Worm (Caenorhabditis elegans) whole organism, late embryonic: ENCODE results near the gene taf-13.

ENCODE experiments used
- Y22D7AL.16 ChIP-seq: sonication (generic microtip); optimal IDR thresholded peaks from 2 replicates; lab custom pipeline; 2016; ENCODE audit warnings: missing genetic modification characterization, missing compliant biosample characterization
- lin-11 ChIP-seq: fragments of 200-800 bp; sonication (Bioruptor generic); optimal IDR thresholded peaks from 2 replicates; lab custom pipeline; 2018; ENCODE audit warnings: mild to moderate bottlenecking, missing genetic modification characterization, missing compliant biosample characterization
- mec-3 ChIP-seq: sonication (generic microtip); optimal IDR thresholded peaks from 2 replicates; lab custom pipeline; 2016; ENCODE audit warnings: borderline replicate concordance, missing genetic modification characterization, missing compliant biosample characterization
- nhr-11 ChIP-seq: fragments of 150-350 bp; optimal IDR thresholded peaks from 2 replicates; lab custom pipeline; 2014; ENCODE audit warnings: missing biosample characterization, missing genetic modification characterization
- npax-4 ChIP-seq: sonication (generic microtip); optimal IDR thresholded peaks from 2 replicates; lab custom pipeline; 2016; ENCODE audit warnings: missing genetic modification characterization, missing compliant biosample characterization
- pha-4 ChIP-seq: fragments of 150-350 bp; optimal IDR thresholded peaks from 2 replicates; lab custom pipeline; 2018; ENCODE audit warnings: missing biosample characterization, missing genetic modification reagents, missing genetic modification characterization
- pqm-1 ChIP-seq: sonication (generic microtip); optimal IDR thresholded peaks from 2 replicates; lab custom pipeline; 2016; ENCODE audit warnings: missing genetic modification characterization, missing compliant biosample characterization
- unc-55 ChIP-seq: sonication (generic microtip); optimal IDR thresholded peaks from 2 replicates; lab custom pipeline; 2017; ENCODE audit warnings: missing biosample characterization, missing genetic modification reagents, missing genetic modification characterization
- ztf-16 ChIP-seq: sonication (generic microtip); optimal IDR thresholded peaks from 2 replicates; lab custom pipeline; 2017; ENCODE audit warnings: missing genetic modification characterization, missing compliant biosample characterization

- TF ChIP-seq nhr-11 (tag; lab: Kevin White, UChicago) (no peak), mec-3 (tag; lab: Kevin White, UChicago) (no peak), ztf-16 (no peak), pha-4 (no peak), pqm-1 (no peak), Y22D7AL.16 (tag; lab: Kevin White, UChicago) (no peak), lin-11 (tag; lab: Kevin White, UChicago) (no peak), npax-4 (tag; lab: Kevin White, UChicago) (no peak), unc-55 (GFP tag; lab: Kevin White, UChicago) (no peak)
Measured at ce11 chrII:10594312-10594711, 11.1 kb downstream of the taf-13 start.
